Fruit fly (Drosophila melanogaster) whole organism, embryonic: ENCODE results near the gene MTF-1.

Source experiments
- Ada2b ChIP-seq: fragments of 200-800 bp; sonication (Bioruptor generic); IDR thresholded peaks from 2 replicates; pipeline ENCODE4 v1.3.6; 2022; ENCODE audit warnings: missing biosample characterization, missing genetic modification characterization
- Aef1 ChIP-seq: fragments of 200-800 bp; sonication (Bioruptor generic); IDR thresholded peaks from 3 replicates; pipeline ENCODE4 v1.3.6; 2022; ENCODE audit warnings: missing biosample characterization, missing genetic modification characterization
- CG13894 ChIP-seq: fragments of 200-800 bp; sonication (Bioruptor generic); optimal IDR thresholded peaks from 3 replicates; lab custom pipeline; 2018; ENCODE audit warnings: missing biosample characterization, mild to moderate bottlenecking, missing genetic modification characterization, moderate library complexity
- CG15479 ChIP-seq: fragments of 200-800 bp; sonication (Bioruptor generic); optimal IDR thresholded peaks from 3 replicates; lab custom pipeline; 2019; ENCODE audit warnings: missing biosample characterization, mild to moderate bottlenecking, missing genetic modification characterization, moderate library complexity
- CG1647 ChIP-seq: fragments of 200-800 bp; sonication (Bioruptor generic); optimal IDR thresholded peaks from 3 replicates; lab custom pipeline; 2016; ENCODE audit warnings: missing biosample characterization, missing genetic modification characterization
- CG43689 ChIP-seq: fragments of 200-800 bp; sonication (Bioruptor generic); IDR thresholded peaks from 2 replicates; pipeline ENCODE4 v1.3.6; 2022; ENCODE audit warnings: missing biosample characterization, missing genetic modification characterization
- CG5180 ChIP-seq: fragments of 200-800 bp; sonication (Bioruptor generic); optimal IDR thresholded peaks from 3 replicates; lab custom pipeline; 2017; ENCODE audit warnings: missing biosample characterization, missing genetic modification characterization, mild to moderate bottlenecking, moderate library complexity, missing genetic modification reagents
- CG6254 ChIP-seq: fragments of 200-800 bp; sonication (Bioruptor generic); optimal IDR thresholded peaks from 3 replicates; lab custom pipeline; 2017; ENCODE audit warnings: mild to moderate bottlenecking, missing biosample characterization, missing genetic modification reagents, missing genetic modification characterization
- CG7271 ChIP-seq: fragments of 200-800 bp; sonication (Bioruptor generic); optimal IDR thresholded peaks from 2 replicates; lab custom pipeline; 2018; ENCODE audit warnings: missing biosample characterization, mild to moderate bottlenecking, missing genetic modification characterization, moderate library complexity
- CG8089 ChIP-seq: fragments of 200-800 bp; sonication (Bioruptor generic); optimal IDR thresholded peaks from 3 replicates; lab custom pipeline; 2016; ENCODE audit warnings: missing biosample characterization, missing genetic modification characterization
- CoRest ChIP-seq: fragments of 200-800 bp; sonication (Bioruptor generic); optimal IDR thresholded peaks from 3 replicates; lab custom pipeline; 2018; ENCODE audit warnings: missing biosample characterization, mild to moderate bottlenecking, missing genetic modification characterization, moderate library complexity
- D ChIP-seq, 2 experiments: fragments of 200-800 bp in 1 of 2; fragments of >200 bp in 1 of 2; sonication (Bioruptor generic) in 1 of 2; optimal IDR thresholded peaks; 2 replicates in 1 of 2; 3 replicates in 1 of 2; lab custom pipeline; 2017; ENCODE audit warnings: mild to moderate bottlenecking in 1 of 2, missing biosample characterization in 1 of 2, missing genetic modification characterization in 1 of 2, missing genetic modification reagents in 1 of 2
- Dp ChIP-seq: fragments of 200-800 bp; sonication (Bioruptor generic); optimal IDR thresholded peaks from 2 replicates; lab custom pipeline; 2018; ENCODE audit warnings: missing biosample characterization, mild to moderate bottlenecking, missing genetic modification characterization, moderate library complexity
- Hmr ChIP-seq: fragments of 200-800 bp; sonication (Bioruptor generic); optimal IDR thresholded peaks from 3 replicates; lab custom pipeline; 2017; ENCODE audit warnings: mild to moderate bottlenecking, missing biosample characterization, missing genetic modification reagents, missing genetic modification characterization
- Lim3 ChIP-seq: fragments of 200-800 bp; sonication (Bioruptor generic); IDR thresholded peaks from 2 replicates; pipeline ENCODE4 v1.3.6; 2022; ENCODE audit warnings: missing biosample characterization, missing genetic modification characterization
- Nf-YA ChIP-seq: fragments of 200-800 bp; sonication (Bioruptor generic); IDR thresholded peaks from 2 replicates; pipeline ENCODE4 v1.3.6; 2022; ENCODE audit warnings: missing biosample characterization, missing genetic modification characterization
- Pdp1 ChIP-seq, 2 experiments: fragments of 200-800 bp; sonication (Bioruptor generic); optimal IDR thresholded peaks; 3 replicates each; lab custom pipeline; 2016; ENCODE audit warnings: missing biosample characterization in 2 of 2, missing genetic modification characterization in 2 of 2, mild to moderate bottlenecking in 1 of 2, moderate library complexity in 1 of 2
- Rfx ChIP-seq: fragments of 200-800 bp; sonication (Bioruptor generic); IDR thresholded peaks from 2 replicates; pipeline ENCODE4 v1.3.6; 2022; ENCODE audit warnings: missing biosample characterization, missing genetic modification characterization
- Stat92E ChIP-seq, 3 experiments: fragments of >200 bp in 2 of 3; fragments of 200-800 bp in 1 of 3; sonication (Bioruptor generic) in 1 of 3; optimal IDR thresholded peaks; 2 replicates each; lab custom pipeline; 2017 to 2019; ENCODE audit warnings: missing biosample characterization in 3 of 3, missing genetic modification characterization in 3 of 3, mild to moderate bottlenecking in 1 of 3, moderate library complexity in 1 of 3
- Xbp1 ChIP-seq: fragments of 200-800 bp; sonication (Bioruptor generic); optimal IDR thresholded peaks from 3 replicates; lab custom pipeline; 2016; ENCODE audit warnings: missing biosample characterization, mild to moderate bottlenecking, missing genetic modification characterization
- Xrp1 ChIP-seq: fragments of 200-800 bp; sonication (Bioruptor generic); IDR thresholded peaks from 2 replicates; pipeline ENCODE4 v1.3.6; 2022; ENCODE audit warnings: missing biosample characterization, missing genetic modification characterization
- ac ChIP-seq: fragments of 200-800 bp; sonication (Bioruptor generic); optimal IDR thresholded peaks from 3 replicates; lab custom pipeline; 2017; ENCODE audit warnings: missing biosample characterization, mild to moderate bottlenecking, missing genetic modification characterization
- cad ChIP-seq: fragments of >200 bp; optimal IDR thresholded peaks from 2 replicates; lab custom pipeline; 2017; ENCODE audit warnings: missing biosample characterization, missing genetic modification characterization
- emc ChIP-seq: fragments of 200-800 bp; sonication (Bioruptor generic); optimal IDR thresholded peaks from 2 replicates; lab custom pipeline; 2016; ENCODE audit warnings: missing biosample characterization, missing genetic modification characterization
- fd102C ChIP-seq: fragments of 200-800 bp; sonication (Bioruptor generic); optimal IDR thresholded peaks from 2 replicates; lab custom pipeline; 2018; ENCODE audit warnings: missing biosample characterization, mild to moderate bottlenecking, missing genetic modification characterization, moderate library complexity
- grau ChIP-seq: fragments of 200-800 bp; optimal IDR thresholded peaks from 3 replicates; lab custom pipeline; 2019; ENCODE audit warnings: missing biosample characterization, mild to moderate bottlenecking, missing genetic modification characterization, moderate library complexity
- maf-S ChIP-seq: fragments of 200-800 bp; sonication (Bioruptor generic); optimal IDR thresholded peaks from 2 replicates; lab custom pipeline; 2016; ENCODE audit warnings: missing biosample characterization, missing genetic modification characterization
- oc ChIP-seq: fragments of 200-800 bp; sonication (Bioruptor generic); optimal IDR thresholded peaks from 2 replicates; lab custom pipeline; 2018; ENCODE audit warnings: missing biosample characterization, mild to moderate bottlenecking, missing genetic modification characterization, moderate library complexity
- p53 ChIP-seq: fragments of 200-800 bp; sonication (Bioruptor generic); optimal IDR thresholded peaks from 2 replicates; lab custom pipeline; 2016; ENCODE audit warnings: missing biosample characterization, missing genetic modification characterization
- pho ChIP-seq: fragments of 200-800 bp; sonication (Bioruptor generic); optimal IDR thresholded peaks from 2 replicates; lab custom pipeline; 2016; ENCODE audit warnings: missing biosample characterization, missing genetic modification characterization
- psq ChIP-seq: fragments of 200-800 bp; sonication (Bioruptor generic); optimal IDR thresholded peaks from 2 replicates; lab custom pipeline; 2017; ENCODE audit warnings: missing biosample characterization, missing genetic modification characterization
- salm ChIP-seq: fragments of 200-800 bp; sonication (Bioruptor generic); optimal IDR thresholded peaks from 2 replicates; lab custom pipeline; 2018; ENCODE audit warnings: missing biosample characterization, mild to moderate bottlenecking, missing genetic modification characterization
- shn ChIP-seq: fragments of 200-800 bp; sonication (Bioruptor generic); optimal IDR thresholded peaks from 3 replicates; lab custom pipeline; 2016; ENCODE audit warnings: missing biosample characterization, missing genetic modification characterization
- slp2 ChIP-seq: fragments of 200-800 bp; sonication (Bioruptor generic); optimal IDR thresholded peaks from 2 replicates; lab custom pipeline; 2016; ENCODE audit warnings: missing biosample characterization, missing genetic modification characterization
- sna ChIP-seq: fragments of 200-800 bp; sonication (Bioruptor generic); IDR thresholded peaks from 2 replicates; pipeline ENCODE4 v1.3.6; 2022; ENCODE audit warnings: missing biosample characterization, missing genetic modification characterization; ENCODE audit not compliant: partially characterized antibody
- sqz ChIP-seq: fragments of 200-800 bp; sonication (Bioruptor generic); optimal IDR thresholded peaks from 3 replicates; lab custom pipeline; 2018; ENCODE audit warnings: missing biosample characterization, mild to moderate bottlenecking, missing genetic modification characterization
- sr ChIP-seq: fragments of 200-800 bp; sonication (Bioruptor generic); IDR thresholded peaks from 3 replicates; pipeline ENCODE4 v1.3.6; 2022; ENCODE audit warnings: missing biosample characterization, missing genetic modification characterization
- tll ChIP-seq, 2 experiments: fragments of 200-800 bp in 1 of 2; fragments of >200 bp in 1 of 2; sonication (Bioruptor generic) in 1 of 2; optimal IDR thresholded peaks; 2 replicates each; lab custom pipeline; 2017 to 2019; ENCODE audit warnings: missing biosample characterization in 2 of 2, missing genetic modification characterization in 2 of 2, mild to moderate bottlenecking in 1 of 2, moderate library complexity in 1 of 2
- vvl ChIP-seq: fragments of 200-800 bp; sonication (Bioruptor generic); IDR thresholded peaks from 2 replicates; pipeline ENCODE4 v1.3.6; 2022; ENCODE audit warnings: missing biosample characterization, missing genetic modification characterization
- wek ChIP-seq: fragments of 200-800 bp; sonication (Bioruptor generic); optimal IDR thresholded peaks from 3 replicates; lab custom pipeline; 2018; ENCODE audit warnings: missing biosample characterization, mild to moderate bottlenecking, missing genetic modification characterization, moderate library complexity

The MTF-1 gene

DNA sequence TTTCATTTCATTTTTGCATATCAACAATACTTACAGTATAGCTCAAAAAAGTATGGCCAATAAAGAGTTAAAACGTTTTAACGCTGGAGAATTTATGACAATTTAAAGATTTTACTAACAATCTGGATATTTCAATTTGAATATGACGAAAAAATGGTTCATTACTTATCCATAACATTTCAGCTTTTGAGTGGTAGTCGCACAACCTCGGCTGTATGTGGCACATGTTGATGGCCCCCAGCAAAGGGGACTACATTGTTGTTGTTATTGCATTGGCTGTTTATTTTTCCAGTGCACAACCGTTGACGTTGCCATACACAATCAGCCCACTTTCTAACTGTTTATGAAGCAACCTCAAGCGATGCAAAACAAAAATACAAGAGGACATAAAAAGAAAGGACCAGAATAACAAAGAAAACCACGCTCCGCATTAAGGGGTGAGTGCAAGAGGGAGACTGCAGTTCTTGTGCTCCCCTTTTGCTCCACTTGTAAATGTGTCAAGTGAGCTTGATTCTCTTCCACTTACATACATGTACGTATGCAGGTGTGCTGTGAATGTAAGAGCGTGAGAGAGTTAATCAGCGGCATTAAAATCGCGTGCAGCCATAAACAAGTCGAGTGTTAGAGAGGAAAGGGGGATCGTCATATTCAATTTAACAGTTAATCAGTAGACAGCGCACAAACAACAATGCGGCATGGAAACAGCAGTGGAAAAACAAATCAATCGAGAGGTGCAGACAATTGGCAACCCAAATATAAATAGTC is 9.9 kb upstream of the MTF-1 start (continued):
- TF ChIP-seq emc (GFP tag; lab: Kevin White, UChicago) (no peak), CG7271 (tag; lab: Kevin White, UChicago) (no peak), CG5180 (GFP tag; lab: Kevin White, UChicago) (no peak), Stat92E (GFP tag; optimal IDR thresholded peaks at IDR 0.05; lab: Kevin White, UChicago) (no peak)

DNA sequence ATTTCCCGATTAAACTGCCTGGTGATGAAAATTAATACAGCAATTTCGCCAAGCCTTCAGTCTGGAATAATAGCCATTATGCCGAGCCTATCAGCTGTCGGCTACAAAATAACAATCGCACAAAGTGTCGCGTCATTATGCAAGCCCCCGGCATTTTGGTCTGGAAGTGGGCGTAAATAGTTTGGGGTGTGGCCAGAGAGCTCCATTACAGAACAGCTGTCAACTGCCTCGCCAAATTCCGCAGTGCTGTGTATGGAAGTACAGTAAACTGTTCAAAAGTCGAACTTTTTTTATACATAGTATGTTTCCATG is 9.3 kb upstream of the MTF-1 start:
- TF ChIP-seq sna (GFP tag; lab: Robert Waterston, UW) = no peak
- peak; percentile 39 for TF ChIP-seq grau (tag; lab: Kevin White, UChicago)
- peak in 1 of 2 experiments; percentile 52 for TF ChIP-seq Pdp1 (GFP tag; optimal IDR thresholded peaks at IDR 0.05; lab: Kevin White, UChicago)
- TF ChIP-seq maf-S (GFP tag; lab: Kevin White, UChicago) = no peak
- no peak for TF ChIP-seq Xrp1 (GFP tag; lab: Robert Waterston, UW)

DNA sequence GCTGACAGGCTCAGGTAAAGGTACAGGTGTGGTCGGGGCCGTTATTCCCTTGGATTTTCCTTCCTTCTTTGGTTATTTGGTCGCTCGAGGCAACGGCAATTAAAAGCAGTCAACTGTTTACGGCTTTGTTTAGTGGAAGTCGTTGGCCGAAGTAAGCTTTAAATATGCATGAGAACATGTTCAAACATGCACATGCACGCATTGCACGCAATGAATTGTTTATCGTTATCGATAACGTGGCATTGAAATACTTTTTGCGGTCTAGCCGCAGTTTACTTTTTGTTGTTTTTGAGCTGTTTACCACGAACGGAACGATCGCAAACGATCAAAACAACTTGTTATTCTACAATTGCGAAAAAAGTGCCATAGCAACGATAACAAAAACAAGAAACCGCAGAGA is 8.5 kb upstream of the MTF-1 start:
- TF ChIP-seq ac (GFP tag; lab: Kevin White, UChicago) (peak; percentile 77), CG1647 (GFP tag; lab: Kevin White, UChicago) (no peak), Lim3 (GFP tag; lab: Robert Waterston, UW) (no peak), Nf-YA (GFP tag; lab: Robert Waterston, UW) (no peak), psq (GFP tag; lab: Kevin White, UChicago) (no peak), tll (GFP tag; optimal IDR thresholded peaks at IDR 0.05; lab: Kevin White, UChicago) (peak in 1 of 2 experiments; percentile 20), Xbp1 (GFP tag; lab: Kevin White, UChicago) (no peak), oc (tag; lab: Kevin White, UChicago) (no peak), p53 (GFP tag; lab: Kevin White, UChicago) (peak; percentile 98), Hmr (no peak), sr (GFP tag; lab: Robert Waterston, UW) (no peak)

DNA sequence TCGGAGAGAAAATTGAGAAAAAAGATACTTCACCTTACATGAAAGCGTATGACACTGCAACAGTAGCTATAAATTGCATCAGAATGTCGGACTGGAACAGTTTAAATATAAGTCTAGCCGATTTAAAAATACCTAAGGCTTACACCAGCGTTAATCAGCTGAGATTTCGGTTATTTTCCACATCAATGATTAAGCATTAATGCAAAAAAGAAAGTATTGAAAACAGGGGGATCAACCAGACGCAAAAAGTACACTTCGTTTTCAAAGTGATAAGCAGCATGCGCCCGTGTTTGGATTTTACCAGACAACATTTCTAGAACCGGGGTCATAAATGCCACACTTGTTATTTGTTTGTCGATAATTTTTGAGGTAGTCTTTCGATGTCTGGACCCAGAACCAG is 8.0 kb upstream of the MTF-1 start:
- TF ChIP-seq D (optimal IDR thresholded peaks at IDR 0.05; lab: Kevin White, UChicago) (no peak), D (GFP tag; optimal IDR thresholded peaks at IDR 0.05; lab: Kevin White, UChicago) (no peak), CG15479 (peak; percentile 59), Aef1 (GFP tag; lab: Robert Waterston, UW) (no peak), cad (GFP tag; lab: Kevin White, UChicago) (peak; percentile 13)
- TF ChIP-seq, all 482 proteins: peak for 2

DNA sequence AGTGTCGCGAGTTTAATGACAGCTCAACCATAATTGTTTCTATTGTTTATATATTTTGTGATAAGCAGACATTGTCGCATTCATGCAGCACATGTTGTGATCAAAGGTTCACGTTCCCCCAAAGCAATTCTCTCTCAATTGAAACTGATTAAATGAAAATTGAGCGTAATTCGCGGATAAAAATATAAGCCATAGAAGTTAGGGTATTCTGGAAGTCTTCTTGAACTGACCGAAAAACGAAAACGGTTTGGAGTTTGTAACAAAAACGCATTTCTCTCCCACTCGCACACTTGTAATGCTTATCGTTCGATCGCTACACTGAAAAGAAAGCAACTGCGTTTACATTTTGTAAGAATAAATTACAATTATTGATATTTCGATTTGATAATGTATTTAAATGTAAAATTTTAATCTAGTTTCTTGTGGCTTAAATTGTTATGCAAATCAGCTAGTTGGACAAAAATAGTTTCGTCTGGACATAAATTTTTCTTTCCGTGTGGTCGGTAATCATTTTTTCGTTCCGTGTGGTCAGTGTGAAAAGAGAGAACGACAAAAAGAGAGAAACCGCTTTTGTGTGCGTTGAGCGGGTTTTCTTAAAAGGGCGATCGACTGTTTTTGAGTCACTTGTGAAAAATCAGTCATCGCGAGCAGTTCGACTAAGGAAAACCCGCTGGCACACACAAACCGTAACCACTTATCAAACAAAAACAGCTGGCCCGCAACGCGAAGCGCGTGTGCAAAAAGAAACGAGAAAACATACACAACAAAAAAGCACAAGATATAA is 7.3 kb upstream of the MTF-1 start, which contains the start of gene aay:
Gene aay (plus strand): TSS at position 618 of the 784 bp plus-strand sequence.
- TF ChIP-seq Xbp1 (GFP tag; lab: Kevin White, UChicago) (peak; percentile 99), CG13894 (tag; lab: Kevin White, UChicago) (peak; percentile 97), CG8089 (GFP tag; lab: Kevin White, UChicago) (peak; percentile 97), sqz (GFP tag; lab: Kevin White, UChicago) (peak; percentile 98), CG43689 (peak; percentile 90), vvl (GFP tag; lab: Robert Waterston, UW) (peak; percentile 99), CG6254 (GFP tag; lab: Kevin White, UChicago) (peak; percentile 97), salm (peak; percentile 99), CoRest (peak; percentile 99), fd102C (GFP tag; lab: Kevin White, UChicago) (peak; percentile 98), shn (peak; percentile 95), wek (GFP tag; lab: Kevin White, UChicago) (peak; percentile 92), slp2 (GFP tag; lab: Kevin White, UChicago) (peak; percentile 98), Rfx (peak; percentile 99), Dp (GFP tag; lab: Kevin White, UChicago) (peak; percentile 21), Ada2b (GFP tag; lab: Robert Waterston, UW) (peak; percentile 98), pho (GFP tag; lab: Kevin White, UChicago) (peak; percentile 98)
